Fruit fly (Drosophila melanogaster): ENCODE results near the gene Spag1.

dm6 chr3R:26987455-26987854 is 39.8 kb downstream of the Spag1 start:
- TF ChIP-seq CG33017 (tag; optimal IDR thresholded peaks at IDR 0.05) (peak; percentile 30), tj (GFP tag; optimal IDR thresholded peaks at IDR 0.05) (no peak), toe (GFP tag; optimal IDR thresholded peaks at IDR 0.05) (no peak), Hr96 (GFP tag; optimal IDR thresholded peaks at IDR 0.05) (no peak), CG14711 (tag; optimal IDR thresholded peaks at IDR 0.05) (peak; percentile 31)
